Fruit fly (Drosophila melanogaster) Kc167 (cell line): ENCODE data around the gene CG13455.

Experiments
- Myc ChIP-seq: fragments of >200 bp; optimal IDR thresholded peaks from 2 replicates; lab custom pipeline; 2017; ENCODE audit warnings: missing external identifiers
- Sin3A ChIP-seq: fragments of >200 bp; optimal IDR thresholded peaks from 2 replicates; lab custom pipeline; 2018; ENCODE audit warnings: missing external identifiers

dm6 chr3L:15495449-15495848 lies 925 bp upstream of the CG13455 start, which contains the start of gene CG12355:
- TF ChIP-seq Sin3A (lab: Kevin White, UChicago) (no peak), Myc (lab: Kevin White, UChicago) (no peak)
